Worm (Caenorhabditis elegans) whole organism, early embryonic: Measurements from ENCODE around the gene pals-19.

Source experiments
- B0310.2 ChIP-seq: sonication (generic microtip); optimal IDR thresholded peaks from 2 replicates; lab custom pipeline; 2016; ENCODE audit warnings: mild to moderate bottlenecking, missing genetic modification characterization, missing compliant biosample characterization
- F13C5.2 ChIP-seq: sonication (generic microtip); optimal IDR thresholded peaks from 2 replicates; lab custom pipeline; 2017; ENCODE audit warnings: mild to moderate bottlenecking, missing genetic modification characterization, inconsistent platforms, missing compliant biosample characterization
- aly-1 ChIP-seq: sonication (generic microtip); optimal IDR thresholded peaks from 2 replicates; lab custom pipeline; 2016; ENCODE audit warnings: missing genetic modification characterization, missing compliant biosample characterization
- ama-1 ChIP-seq: fragments of 150-350 bp; optimal IDR thresholded peaks from 2 replicates; lab custom pipeline; 2014
- ceh-13 ChIP-seq: fragments of 200-800 bp; sonication (Bioruptor generic); optimal IDR thresholded peaks from 2 replicates; lab custom pipeline; 2018; ENCODE audit warnings: mild to moderate bottlenecking, missing genetic modification characterization, missing compliant biosample characterization
- ceh-36 ChIP-seq: sonication (generic microtip); optimal IDR thresholded peaks from 2 replicates; lab custom pipeline; 2016; ENCODE audit warnings: missing genetic modification characterization, inconsistent platforms, missing compliant biosample characterization
- ets-7 ChIP-seq: sonication (generic microtip); optimal IDR thresholded peaks from 2 replicates; lab custom pipeline; 2016; ENCODE audit warnings: missing genotype, missing genetic modification characterization, missing compliant biosample characterization
- flt-1 ChIP-seq: fragments of 200-800 bp; sonication (Bioruptor generic); IDR thresholded peaks from 2 replicates; pipeline ENCODE4 v1.3.6; 2022; ENCODE audit warnings: missing genetic modification characterization, missing compliant biosample characterization
- hmbx-1 ChIP-seq: sonication (generic microtip); optimal IDR thresholded peaks from 2 replicates; lab custom pipeline; 2016; ENCODE audit warnings: mild to moderate bottlenecking, missing genetic modification characterization, missing compliant biosample characterization
- hmg-4 ChIP-seq: fragments of 200-800 bp; sonication (Bioruptor generic); optimal IDR thresholded peaks from 2 replicates; lab custom pipeline; 2018; ENCODE audit warnings: mild to moderate bottlenecking, missing genetic modification characterization, missing compliant biosample characterization
- hnd-1 ChIP-seq: sonication (generic microtip); optimal IDR thresholded peaks from 2 replicates; lab custom pipeline; 2016; ENCODE audit warnings: missing genetic modification characterization, missing compliant biosample characterization
- pes-1 ChIP-seq: fragments of 200-800 bp; sonication (Bioruptor generic); IDR thresholded peaks from 2 replicates; pipeline ENCODE4 v1.3.6; 2022; ENCODE audit warnings: missing genetic modification reagents, missing genetic modification characterization, missing compliant biosample characterization
- scrt-1 ChIP-seq: fragments of 200-800 bp; sonication (Bioruptor generic); IDR thresholded peaks from 2 replicates; pipeline ENCODE4 v1.3.6; 2022; ENCODE audit warnings: missing genetic modification characterization, missing compliant biosample characterization
- sea-1 ChIP-seq: fragments of 200-800 bp; sonication (Bioruptor generic); conservative IDR thresholded peaks from 2 replicates; pipeline ENCODE4 v1.3.6; 2022; ENCODE audit warnings: missing genetic modification characterization, missing compliant biosample characterization
- tbx-11 ChIP-seq: fragments of 200-800 bp; sonication (Bioruptor generic); IDR thresholded peaks from 2 replicates; pipeline ENCODE4 v1.3.6; 2022; ENCODE audit warnings: missing genetic modification characterization, missing compliant biosample characterization
- tbx-37 ChIP-seq: fragments of 200-800 bp; sonication (Bioruptor generic); conservative IDR thresholded peaks from 2 replicates; pipeline ENCODE4 v1.3.6; 2022; ENCODE audit warnings: missing genetic modification reagents, missing genetic modification characterization, missing compliant biosample characterization
- tra-4 ChIP-seq: sonication (generic microtip); optimal IDR thresholded peaks from 2 replicates; lab custom pipeline; 2017; ENCODE audit warnings: missing genetic modification characterization, missing compliant biosample characterization

Gene pals-19

DNA sequence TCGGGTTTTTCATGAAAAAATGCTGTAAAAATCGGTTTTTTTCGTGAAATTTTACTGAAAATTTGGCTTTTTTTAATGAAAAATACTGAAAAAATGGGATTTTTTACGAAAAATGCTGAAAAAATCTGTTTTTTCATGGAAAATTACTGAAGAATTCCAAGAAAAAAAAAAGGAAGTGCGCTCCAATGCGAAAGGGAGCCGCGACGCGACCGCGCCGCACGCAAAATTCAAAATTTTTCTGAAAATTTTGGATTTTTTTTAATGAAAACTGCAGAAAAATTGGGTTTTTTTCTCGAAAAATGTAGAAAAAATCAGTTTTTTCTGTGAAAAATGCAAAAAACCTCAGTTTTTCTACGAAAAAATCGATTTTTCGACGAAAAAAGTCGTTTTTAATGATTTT lies 14.8 kb downstream of the pals-19 start:
- TF ChIP-seq ets-7 (tag; lab: Kevin White, UChicago) (no peak), B0310.2 (tag; lab: Kevin White, UChicago) (no peak), F13C5.2 (tag; lab: Kevin White, UChicago) (no peak), tbx-37 (GFP tag; lab: Robert Waterston, UW) (no peak), ceh-13 (no peak), hmbx-1 (tag; lab: Kevin White, UChicago) (no peak), scrt-1 (GFP tag; lab: Robert Waterston, UW) (no peak), hnd-1 (tag; lab: Kevin White, UChicago) (no peak), tbx-11 (GFP tag; lab: Robert Waterston, UW) (no peak)

DNA sequence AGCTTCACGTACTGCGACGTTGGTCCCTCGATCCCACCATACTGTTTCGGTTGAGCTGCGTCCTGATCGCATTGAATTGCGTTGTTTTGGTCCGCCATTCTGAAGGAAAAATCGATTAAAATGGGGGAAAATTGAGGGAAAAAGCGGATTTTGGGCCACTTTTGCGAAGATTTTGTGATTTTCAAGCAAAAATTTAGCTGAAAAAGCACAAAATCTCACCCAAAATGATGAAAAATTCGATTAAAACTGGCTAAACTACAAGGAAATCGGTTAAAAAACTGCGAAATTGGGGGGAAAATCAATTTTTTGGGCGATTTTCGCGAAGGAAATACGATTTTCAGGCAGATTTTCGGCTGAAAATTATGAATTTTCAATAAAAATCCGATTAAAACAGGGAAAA lies 15.3 kb downstream of the pals-19 start, which contains the start of gene elc-1:
Gene elc-1 (minus strand): TSS at position 101 of the 400 bp plus-strand sequence.
- TF ChIP-seq ets-7 (tag; lab: Kevin White, UChicago): no peak
- TF ChIP-seq tbx-37 (GFP tag; lab: Robert Waterston, UW): no peak
- TF ChIP-seq tbx-11 (GFP tag; lab: Robert Waterston, UW): no peak
- no peak for TF ChIP-seq scrt-1 (GFP tag; lab: Robert Waterston, UW)
- no peak for TF ChIP-seq ceh-13
- no peak for TF ChIP-seq flt-1 (GFP tag; lab: Robert Waterston, UW)
- no peak for TF ChIP-seq hnd-1 (tag; lab: Kevin White, UChicago)
- TF ChIP-seq hmbx-1 (tag; lab: Kevin White, UChicago): no peak
- no peak for TF ChIP-seq pes-1 (GFP tag; lab: Robert Waterston, UW)
- no peak for TF ChIP-seq tra-4
- no peak for TF ChIP-seq sea-1 (GFP tag; lab: Robert Waterston, UW)

DNA sequence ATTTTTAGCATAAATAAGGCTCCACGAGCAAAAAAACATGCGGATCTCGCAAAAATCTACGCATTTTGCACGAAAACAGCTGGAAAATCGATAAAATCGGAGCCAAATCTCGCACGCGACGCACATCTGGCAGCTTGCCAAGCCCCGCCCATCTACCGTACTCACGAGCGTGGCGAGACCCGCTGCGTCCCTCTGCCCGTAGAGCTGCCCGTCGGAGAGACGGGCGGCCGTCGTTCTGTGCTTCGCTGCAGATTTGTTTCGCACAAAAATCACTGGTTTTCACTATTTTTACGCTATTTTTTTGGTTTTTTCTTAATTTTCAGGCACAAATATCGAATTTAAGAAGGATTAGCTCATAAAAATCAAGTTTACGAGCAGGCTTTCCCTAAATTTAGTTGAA lies 17.0 kb downstream of the pals-19 start:
- TF ChIP-seq pes-1 (GFP tag; lab: Robert Waterston, UW) (0 out of 2 replicates have a peak, but pooled peaks have one; percentile 19), F13C5.2 (tag; lab: Kevin White, UChicago) (peak; percentile 53), tbx-11 (GFP tag; lab: Robert Waterston, UW) (no peak), tbx-37 (GFP tag; lab: Robert Waterston, UW) (0 out of 2 replicates have a peak, but pooled peaks have one; percentile 16), sea-1 (GFP tag; lab: Robert Waterston, UW) (0 out of 2 replicates have a peak, but pooled peaks have one; percentile 35), flt-1 (GFP tag; lab: Robert Waterston, UW) (no peak), ets-7 (tag; lab: Kevin White, UChicago) (no peak), tra-4 (no peak), scrt-1 (GFP tag; lab: Robert Waterston, UW) (no peak)

DNA sequence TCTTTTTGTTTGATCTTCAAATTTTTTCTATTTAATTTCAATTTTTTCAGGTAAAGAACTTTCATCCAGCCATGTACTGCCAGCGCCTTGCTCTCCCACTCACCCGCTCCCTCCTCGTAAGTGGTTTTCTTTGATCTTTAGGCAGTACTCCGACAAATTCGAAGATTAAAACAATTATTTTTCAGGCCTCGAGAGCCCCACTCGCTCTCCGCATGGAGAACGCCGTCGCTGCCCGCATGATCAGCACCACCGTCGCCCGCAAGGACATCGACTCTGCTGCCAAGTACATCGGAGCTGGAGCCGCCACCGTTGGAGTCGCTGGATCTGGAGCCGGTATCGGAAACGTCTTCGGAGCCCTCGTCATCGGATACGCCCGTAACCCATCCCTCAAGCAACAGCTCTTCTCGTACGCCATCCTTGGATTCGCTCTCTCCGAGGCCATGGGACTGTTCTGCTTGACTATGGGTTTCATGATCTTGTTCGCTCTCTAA lies 17.5 kb downstream of the pals-19 start, which contains the start of gene Y82E9BR.3:
Gene Y82E9BR.3 (plus strand): TSS at position 51 of the 491 bp plus-strand sequence.
- no peak for TF ChIP-seq aly-1 (tag; lab: Kevin White, UChicago)
- no peak for TF ChIP-seq tbx-11 (GFP tag; lab: Robert Waterston, UW)
- TF ChIP-seq flt-1 (GFP tag; lab: Robert Waterston, UW): no peak
- TF ChIP-seq hmg-4 (GFP tag; lab: Kevin White, UChicago): no peak

- TF ChIP-seq hmg-4 (GFP tag; lab: Kevin White, UChicago) (peak; percentile 29), ets-7 (tag; lab: Kevin White, UChicago) (no peak), tra-4 (peak; percentile 69)
Measured at ce11 chrIII:1419700-1420356, 18.1 kb downstream of the pals-19 start.

DNA sequence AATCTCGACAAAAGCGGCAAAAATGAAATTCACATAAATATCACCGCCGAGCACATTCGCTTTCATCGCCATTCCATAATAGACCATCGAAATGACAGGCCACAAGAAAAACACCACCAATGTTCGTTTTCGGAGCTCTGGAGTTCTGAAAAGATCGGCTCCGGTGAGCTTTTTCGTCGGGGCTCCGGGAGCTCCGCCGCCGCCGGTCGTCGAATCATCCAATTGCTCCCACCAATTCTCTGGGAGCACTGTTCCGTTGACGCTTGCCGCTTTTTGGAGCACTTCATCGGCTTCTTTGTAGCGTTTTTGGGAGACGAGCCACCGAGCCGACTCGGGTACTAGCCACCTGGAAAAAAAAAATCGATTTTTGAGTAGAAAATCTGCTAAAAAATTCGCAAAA lies 19.7 kb downstream of the pals-19 start:
- TF ChIP-seq B0310.2 (tag; lab: Kevin White, UChicago) (no peak), tbx-11 (GFP tag; lab: Robert Waterston, UW) (no peak), tbx-37 (GFP tag; lab: Robert Waterston, UW) (no peak), pes-1 (GFP tag; lab: Robert Waterston, UW) (no peak), aly-1 (tag; lab: Kevin White, UChicago) (no peak), ets-7 (tag; lab: Kevin White, UChicago) (no peak), tra-4 (no peak), hmg-4 (GFP tag; lab: Kevin White, UChicago) (no peak), hnd-1 (tag; lab: Kevin White, UChicago) (no peak), hmbx-1 (tag; lab: Kevin White, UChicago) (no peak), ceh-13 (no peak)

DNA sequence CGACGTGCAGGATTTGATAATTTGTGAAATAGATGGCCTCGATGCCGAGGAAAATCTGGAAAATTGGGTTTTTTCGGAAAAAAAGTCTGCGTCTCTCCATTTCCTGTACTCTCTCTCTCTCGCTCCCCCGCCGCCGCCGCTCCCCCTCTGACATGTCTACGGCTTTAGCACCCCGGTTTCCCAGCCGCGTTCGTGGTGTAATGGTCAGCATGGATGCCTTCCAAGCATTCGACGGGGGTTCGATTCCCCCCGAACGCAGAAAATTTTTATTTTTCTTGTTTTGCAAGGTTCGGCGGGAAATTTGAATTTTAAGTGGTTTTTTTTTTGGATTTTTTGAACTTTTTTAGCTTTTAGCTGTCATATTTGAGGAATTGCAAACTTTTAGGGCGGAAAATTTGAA lies 22.6 kb downstream of the pals-19 start:
- TF ChIP-seq ama-1 (no peak), ceh-36 (tag; lab: Kevin White, UChicago) (peak; percentile 51), ets-7 (tag; lab: Kevin White, UChicago) (peak; percentile 31), tbx-37 (GFP tag; lab: Robert Waterston, UW) (peak; percentile 68), hmbx-1 (tag; lab: Kevin White, UChicago) (no peak), hnd-1 (tag; lab: Kevin White, UChicago) (peak; percentile 42), F13C5.2 (tag; lab: Kevin White, UChicago) (peak; percentile 58), B0310.2 (tag; lab: Kevin White, UChicago) (peak; percentile 55), tra-4 (no peak), sea-1 (GFP tag; lab: Robert Waterston, UW) (peak; percentile 70), pes-1 (GFP tag; lab: Robert Waterston, UW) (peak; percentile 74), aly-1 (tag; lab: Kevin White, UChicago) (peak; percentile 65), ceh-13 (peak; percentile 30), scrt-1 (GFP tag; lab: Robert Waterston, UW) (peak; percentile 79), flt-1 (GFP tag; lab: Robert Waterston, UW) (peak; percentile 68), tbx-11 (GFP tag; lab: Robert Waterston, UW) (peak; percentile 71), hmg-4 (GFP tag; lab: Kevin White, UChicago) (peak; percentile 17)
